Fruit fly (Drosophila melanogaster): ENCODE measurements around the gene Delta.

dm6 chr3R:19282240-19282639, 43.8 kb downstream of the Delta start:
- TF ChIP-seq CG1620 (GFP tag; optimal IDR thresholded peaks at IDR 0.05) (no peak), toe (GFP tag; optimal IDR thresholded peaks at IDR 0.05) (no peak), Hr96 (GFP tag; optimal IDR thresholded peaks at IDR 0.05) (no peak), CG11617 (GFP tag; optimal IDR thresholded peaks at IDR 0.05) (no peak), kay (GFP tag; ENCODE audit: borderline replicate concordance) (no peak), Crg-1 (GFP tag; optimal IDR thresholded peaks at IDR 0.05) (no peak), CG33017 (tag; optimal IDR thresholded peaks at IDR 0.05) (no peak), tj (GFP tag; optimal IDR thresholded peaks at IDR 0.05) (no peak), Mnt (GFP tag; optimal IDR thresholded peaks at IDR 0.05) (no peak), CG14711 (tag; optimal IDR thresholded peaks at IDR 0.05) (no peak)

All from whole organism, adult.